Worm (Caenorhabditis elegans) whole organism, young adult: ENCODE measurements around the gene ugt-5.

Source experiments
- B0019.2 ChIP-seq: fragments of 200-800 bp; sonication (Bioruptor generic); conservative IDR thresholded peaks from 2 replicates; pipeline ENCODE4 v1.3.6; 2022; ENCODE audit warnings: missing genetic modification reagents, missing genetic modification characterization, missing compliant biosample characterization
- hlh-12 ChIP-seq: sonication (generic microtip); optimal IDR thresholded peaks from 2 replicates; lab custom pipeline; 2016; ENCODE audit warnings: missing genetic modification characterization, missing compliant biosample characterization
- hmg-1.2 ChIP-seq: fragments of 200-800 bp; sonication (Bioruptor generic); IDR thresholded peaks from 2 replicates; pipeline ENCODE4 v1.3.6; 2022; ENCODE audit warnings: missing genetic modification reagents, missing genetic modification characterization, missing compliant biosample characterization
- lin-40 ChIP-seq: sonication (generic microtip); optimal IDR thresholded peaks from 2 replicates; lab custom pipeline; 2016; ENCODE audit warnings: missing genetic modification characterization, mild to moderate bottlenecking, missing compliant biosample characterization, missing genotype, missing genetic modification reagents
- nhr-80 ChIP-seq: sonication (generic microtip); optimal IDR thresholded peaks from 2 replicates; lab custom pipeline; 2016; ENCODE audit warnings: missing genetic modification characterization, missing compliant biosample characterization
- nhr-90 ChIP-seq: sonication (generic microtip); optimal IDR thresholded peaks from 2 replicates; lab custom pipeline; 2016; ENCODE audit warnings: missing genotype, mild to moderate bottlenecking, missing genetic modification characterization, missing compliant biosample characterization

The ugt-5 gene

DNA sequence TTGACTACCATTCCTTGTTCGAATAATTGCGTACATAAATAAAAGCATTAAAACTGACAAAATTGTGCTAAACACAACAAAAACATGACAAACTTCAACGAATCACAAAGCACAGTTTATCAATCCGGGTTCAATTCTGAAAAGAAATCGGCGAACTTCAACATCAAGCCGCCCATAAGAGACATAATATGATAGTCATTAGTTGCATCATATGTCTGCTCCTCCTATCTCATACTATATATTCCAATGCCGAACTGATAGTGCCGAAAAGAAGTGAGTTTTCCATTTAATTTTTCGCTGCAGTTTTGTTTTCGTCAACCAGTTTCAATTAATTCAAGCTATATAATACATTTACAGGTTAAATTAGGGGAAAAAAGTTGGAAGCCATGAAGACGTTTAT, 51.1 kb downstream of the ugt-5 start, which contains the start of gene hrg-7:
Gene hrg-7, plus strand, starts transcription at position 358 of the 400 bp plus-strand sequence.
- no peak for TF ChIP-seq B0019.2 (GFP tag; lab: Robert Waterston, UW)
- no peak for TF ChIP-seq nhr-90
- no peak for TF ChIP-seq hlh-12
- no peak for TF ChIP-seq lin-40 (tag; lab: Kevin White, UChicago)
- TF ChIP-seq nhr-80 = peak; percentile 94
- TF ChIP-seq hmg-1.2 = no peak
